Worm (Caenorhabditis elegans) whole organism, L4 larva: ENCODE results near the gene cyk-4.

ENCODE experiments used
- F26F4.8 ChIP-seq: fragments of 200-800 bp; sonication (Bioruptor generic); conservative IDR thresholded peaks from 2 replicates; pipeline ENCODE4 v1.3.6; 2022; ENCODE audit warnings: missing genetic modification characterization, missing compliant biosample characterization
- F44E2.7 ChIP-seq: fragments of 200-800 bp; sonication (Bioruptor generic); IDR thresholded peaks from 2 replicates; pipeline ENCODE4 v2.1.2; 2022; ENCODE audit warnings: missing genetic modification characterization, missing compliant biosample characterization
- T20F7.1 ChIP-seq: fragments of 200-800 bp; sonication (Bioruptor generic); optimal IDR thresholded peaks from 2 replicates; lab custom pipeline; 2018; ENCODE audit warnings: mild to moderate bottlenecking, missing genetic modification characterization, missing compliant biosample characterization
- Y105C5A.15 ChIP-seq: fragments of 200-800 bp; sonication (Bioruptor generic); IDR thresholded peaks from 2 replicates; pipeline ENCODE4 v1.3.6; 2022; ENCODE audit warnings: missing genetic modification characterization, missing compliant biosample characterization
- ZK337.2 ChIP-seq: fragments of 200-800 bp; sonication (Bioruptor generic); IDR thresholded peaks from 2 replicates; pipeline ENCODE4 v1.3.6; 2022; ENCODE audit warnings: missing genetic modification reagents, missing genetic modification characterization, missing compliant biosample characterization
- aly-2 ChIP-seq: sonication (generic microtip); optimal IDR thresholded peaks from 2 replicates; lab custom pipeline; 2018; ENCODE audit warnings: missing biosample characterization, missing genetic modification characterization
- arid-1 ChIP-seq: fragments of 200-800 bp; sonication (Bioruptor generic); conservative IDR thresholded peaks from 2 replicates; pipeline ENCODE4 v1.3.6; 2022; ENCODE audit warnings: missing genetic modification reagents, missing genetic modification characterization, missing compliant biosample characterization
- ceh-20 ChIP-seq: fragments of 200-800 bp; sonication (Bioruptor generic); IDR thresholded peaks from 2 replicates; pipeline ENCODE4 v1.3.6; 2022; ENCODE audit warnings: missing genetic modification reagents, missing genetic modification characterization, missing compliant biosample characterization
- ceh-62 ChIP-seq: sonication (generic microtip); optimal IDR thresholded peaks from 2 replicates; lab custom pipeline; 2017; ENCODE audit warnings: missing biosample characterization, missing genetic modification characterization
- daf-16 ChIP-seq, 3 experiments: sonication (generic microtip); optimal IDR thresholded peaks; 2 replicates each; lab custom pipeline; 2016 to 2017; ENCODE audit warnings: missing genetic modification characterization in 3 of 3, missing genetic modification reagents in 3 of 3, mild to moderate bottlenecking in 2 of 3, missing compliant biosample characterization in 2 of 3, missing biosample characterization in 1 of 3, moderate library complexity in 1 of 3
- dmd-8 ChIP-seq: fragments of 200-800 bp; sonication (Bioruptor generic); IDR thresholded peaks from 2 replicates; pipeline ENCODE4 v1.3.6; 2022; ENCODE audit warnings: missing genetic modification characterization, missing compliant biosample characterization
- dmd-9 ChIP-seq: fragments of 200-800 bp; sonication (Bioruptor generic); IDR thresholded peaks from 2 replicates; pipeline ENCODE4 v1.3.6; 2022; ENCODE audit warnings: missing genetic modification reagents, missing genetic modification characterization, missing compliant biosample characterization
- dpl-1 ChIP-seq: fragments of 150-350 bp; optimal IDR thresholded peaks from 2 replicates; lab custom pipeline; 2014; ENCODE audit warnings: missing biosample characterization, missing genetic modification reagents, missing genetic modification characterization
- duxl-1 ChIP-seq: sonication (generic microtip); optimal IDR thresholded peaks from 2 replicates; lab custom pipeline; 2016; ENCODE audit warnings: mild to moderate bottlenecking, missing genetic modification characterization, moderate library complexity, missing compliant biosample characterization; ENCODE audit not compliant: poor library complexity
- egl-43 ChIP-seq: fragments of 200-800 bp; sonication (Bioruptor generic); IDR thresholded peaks from 2 replicates; pipeline ENCODE4 v1.3.6; 2022; ENCODE audit warnings: missing genetic modification reagents, missing genetic modification characterization, missing compliant biosample characterization
- gei-8 ChIP-seq: fragments of 200-800 bp; sonication (Bioruptor generic); optimal IDR thresholded peaks from 2 replicates; lab custom pipeline; 2018; ENCODE audit warnings: mild to moderate bottlenecking, missing genetic modification characterization, missing compliant biosample characterization
- hif-1 ChIP-seq, 2 experiments: sonication (generic microtip); optimal IDR thresholded peaks; 2 replicates each; lab custom pipeline; 2016 to 2017; ENCODE audit warnings: missing compliant biosample characterization in 2 of 2, missing genetic modification characterization in 2 of 2, missing genetic modification reagents in 2 of 2, missing genotype in 2 of 2, mild to moderate bottlenecking in 1 of 2
- lim-7 ChIP-seq: fragments of 200-800 bp; sonication (Bioruptor generic); IDR thresholded peaks from 2 replicates; pipeline ENCODE4 v1.3.6; 2022; ENCODE audit warnings: missing genetic modification characterization, missing compliant biosample characterization
- lin-13 ChIP-seq: fragments of 150-350 bp; optimal IDR thresholded peaks from 2 replicates; lab custom pipeline; 2014; ENCODE audit warnings: missing biosample characterization, missing genetic modification reagents, missing genetic modification characterization
- lin-15B ChIP-seq: fragments of 150-350 bp; sonication (generic microtip); optimal IDR thresholded peaks from 3 replicates; lab custom pipeline; 2014; ENCODE audit warnings: missing biosample characterization, missing genetic modification characterization
- lin-29 ChIP-seq: fragments of 200-800 bp; sonication (Bioruptor generic); IDR thresholded peaks from 2 replicates; pipeline ENCODE4 v1.3.6; 2022; ENCODE audit warnings: missing genetic modification reagents, missing genetic modification characterization, missing compliant biosample characterization
- mdl-1 ChIP-seq, 2 experiments: fragments of 150-350 bp in 1 of 2; sonication (generic microtip) in 1 of 2; optimal IDR thresholded peaks; 2 replicates each; lab custom pipeline; 2014 to 2017; ENCODE audit warnings: missing biosample characterization in 2 of 2, missing genetic modification characterization in 2 of 2
- mxl-2 ChIP-seq: fragments of 200-800 bp; sonication (Bioruptor generic); conservative IDR thresholded peaks from 2 replicates; pipeline ENCODE4 v1.3.6; 2022; ENCODE audit warnings: missing genetic modification reagents, missing genetic modification characterization, missing compliant biosample characterization
- nhr-10 ChIP-seq: fragments of 150-350 bp; optimal IDR thresholded peaks from 2 replicates; lab custom pipeline; 2014; ENCODE audit warnings: missing biosample characterization, missing genetic modification characterization
- nhr-111 ChIP-seq: fragments of 200-800 bp; sonication (Bioruptor generic); optimal IDR thresholded peaks from 2 replicates; lab custom pipeline; 2018; ENCODE audit warnings: mild to moderate bottlenecking, missing genetic modification characterization, missing compliant biosample characterization
- nhr-237 ChIP-seq: sonication (generic microtip); optimal IDR thresholded peaks from 2 replicates; lab custom pipeline; 2017; ENCODE audit warnings: missing biosample characterization, missing genetic modification characterization
- nhr-25 ChIP-seq: sonication (generic microtip); optimal IDR thresholded peaks from 2 replicates; lab custom pipeline; 2017; ENCODE audit warnings: missing genetic modification characterization, mild to moderate bottlenecking, missing compliant biosample characterization, antibody characterized with exemption, moderate library complexity, borderline replicate concordance; ENCODE audit not compliant: insufficient read depth
- nhr-42 ChIP-seq: fragments of 200-800 bp; sonication (Bioruptor generic); IDR thresholded peaks from 2 replicates; pipeline ENCODE4 v1.3.6; 2022; ENCODE audit warnings: missing genetic modification characterization, missing compliant biosample characterization
- nhr-48 ChIP-seq: sonication (generic microtip); optimal IDR thresholded peaks from 2 replicates; lab custom pipeline; 2016; ENCODE audit warnings: mild to moderate bottlenecking, missing genetic modification characterization, missing compliant biosample characterization
- nhr-6 ChIP-seq: fragments of 150-350 bp; optimal IDR thresholded peaks from 2 replicates; lab custom pipeline; 2014; ENCODE audit warnings: missing biosample characterization, missing genetic modification characterization
- nhr-77 ChIP-seq: fragments of 150-350 bp; optimal IDR thresholded peaks from 2 replicates; lab custom pipeline; 2014; ENCODE audit warnings: missing biosample characterization, missing genetic modification characterization
- php-3 ChIP-seq: fragments of 200-800 bp; sonication (Bioruptor generic); IDR thresholded peaks from 2 replicates; pipeline ENCODE4 v1.3.6; 2022; ENCODE audit warnings: missing genetic modification reagents, missing genetic modification characterization, missing compliant biosample characterization
- sdz-12 ChIP-seq: fragments of 200-800 bp; sonication (Bioruptor generic); optimal IDR thresholded peaks from 2 replicates; lab custom pipeline; 2018; ENCODE audit warnings: mild to moderate bottlenecking, missing genetic modification characterization, missing compliant biosample characterization
- skn-1 ChIP-seq: fragments of 150-350 bp; optimal IDR thresholded peaks from 2 replicates; lab custom pipeline; 2014; ENCODE audit warnings: missing biosample characterization, missing genetic modification characterization
- snpc-4 ChIP-seq: fragments of 150-350 bp; optimal IDR thresholded peaks from 2 replicates; lab custom pipeline; 2014; ENCODE audit warnings: missing biosample characterization, missing genetic modification characterization
- unc-62 ChIP-seq, 3 experiments: fragments of 150-350 bp in 1 of 3; sonication (generic microtip); optimal IDR thresholded peaks in 2 of 3; peaks in 1 of 3; 1 replicate in 1 of 3; 2 replicates in 2 of 3; lab custom pipeline; 2014 to 2017; ENCODE audit warnings: missing biosample characterization in 3 of 3, missing genetic modification characterization in 3 of 3, missing genetic modification reagents in 3 of 3, missing genotype in 1 of 3
- vab-7 ChIP-seq: fragments of 200-800 bp; sonication (Bioruptor generic); IDR thresholded peaks from 2 replicates; pipeline ENCODE4 v1.3.6; 2022; ENCODE audit warnings: missing genetic modification reagents, missing genetic modification characterization, missing compliant biosample characterization
- zag-1 ChIP-seq: fragments of 150-350 bp; optimal IDR thresholded peaks from 2 replicates; lab custom pipeline; 2014; ENCODE audit warnings: missing biosample characterization, missing genetic modification characterization
- zfp-2 ChIP-seq: sonication (generic microtip); optimal IDR thresholded peaks from 2 replicates; lab custom pipeline; 2016; ENCODE audit warnings: mild to moderate bottlenecking, missing genetic modification characterization, missing compliant biosample characterization
- zip-2 ChIP-seq: fragments of 150-350 bp; optimal IDR thresholded peaks from 2 replicates; lab custom pipeline; 2014; ENCODE audit warnings: missing biosample characterization, missing genetic modification characterization
- ztf-7 ChIP-seq: fragments of 150-350 bp; optimal IDR thresholded peaks from 2 replicates; lab custom pipeline; 2014; ENCODE audit warnings: missing biosample characterization, missing genetic modification characterization

The cyk-4 gene

DNA sequence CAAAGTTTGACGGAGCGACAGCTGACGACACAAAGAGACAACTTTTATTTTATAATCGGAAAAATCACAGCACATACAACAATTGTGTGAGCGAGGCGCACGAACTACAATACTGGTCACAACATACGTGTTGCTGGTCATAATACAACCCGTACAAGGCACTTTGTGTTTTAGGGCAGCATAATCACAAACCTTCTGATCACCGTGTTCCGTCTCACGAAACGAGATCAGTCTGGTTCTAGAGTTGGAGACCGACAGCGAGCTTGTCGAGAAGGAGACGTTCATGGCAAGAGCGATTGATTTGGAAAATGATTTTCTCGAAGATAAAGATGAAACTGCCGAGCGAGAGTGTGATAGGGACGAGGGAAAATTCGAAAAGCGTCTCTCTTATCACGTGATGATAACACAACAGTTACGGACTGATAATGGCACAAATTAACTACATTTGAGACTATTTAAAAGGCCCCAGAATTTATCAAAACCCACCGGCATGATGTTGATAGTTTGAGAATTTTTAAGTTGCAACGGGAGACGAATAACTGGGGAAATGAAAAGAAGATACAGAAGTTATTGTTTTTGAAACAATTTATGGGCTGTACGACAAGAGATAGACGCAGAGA lies 4.2 kb downstream of the cyk-4 start (continued):
- TF ChIP-seq nhr-42 (GFP tag; lab: Robert Waterston, UW) (no peak), dmd-8 (no peak), nhr-48 (tag; lab: Kevin White, UChicago) (peak; percentile 31), gei-8 (GFP tag; lab: Kevin White, UChicago) (no peak), zfp-2 (tag; lab: Kevin White, UChicago) (no peak), skn-1 (no peak), T20F7.1 (GFP tag; lab: Kevin White, UChicago) (no peak), ztf-7 (tag; lab: Kevin White, UChicago) (no peak), egl-43 (no peak), dmd-9 (GFP tag; lab: Robert Waterston, UW) (no peak), lin-15B (tag; lab: Kevin White, UChicago) (no peak), arid-1 (GFP tag; lab: Robert Waterston, UW) (no peak), zip-2 (tag; lab: Kevin White, UChicago) (no peak), aly-2 (tag; lab: Kevin White, UChicago) (no peak), nhr-10 (tag; lab: Kevin White, UChicago) (no peak), F26F4.8 (GFP tag; lab: Robert Waterston, UW) (no peak), ZK337.2 (GFP tag; lab: Robert Waterston, UW) (no peak), mxl-2 (GFP tag; lab: Robert Waterston, UW) (no peak), vab-7 (no peak), mdl-1 (tag; optimal IDR thresholded peaks at IDR 0.05; lab: Kevin White, UChicago) (no peak), hif-1 (tag; optimal IDR thresholded peaks at IDR 0.05; lab: Kevin White, UChicago) (no peak), Y105C5A.15 (GFP tag; lab: Robert Waterston, UW) (no peak), snpc-4 (no peak), lin-13 (peak; percentile 47), ceh-20 (GFP tag; lab: Robert Waterston, UW) (no peak), zag-1 (tag; lab: Kevin White, UChicago) (no peak), lim-7 (GFP tag; lab: Robert Waterston, UW) (no peak), nhr-77 (tag; lab: Kevin White, UChicago) (peak; percentile 15), nhr-6 (tag; lab: Kevin White, UChicago) (no peak), php-3 (GFP tag; lab: Robert Waterston, UW) (peak; percentile 65; the same call in 1 of the 2 replicates), nhr-25 (tag; lab: Kevin White, UChicago) (no peak), ceh-62 (tag; lab: Kevin White, UChicago) (no peak), dpl-1 (no peak), duxl-1 (tag; lab: Kevin White, UChicago) (no peak), lin-29 (GFP tag; lab: Robert Waterston, UW) (no peak)

DNA sequence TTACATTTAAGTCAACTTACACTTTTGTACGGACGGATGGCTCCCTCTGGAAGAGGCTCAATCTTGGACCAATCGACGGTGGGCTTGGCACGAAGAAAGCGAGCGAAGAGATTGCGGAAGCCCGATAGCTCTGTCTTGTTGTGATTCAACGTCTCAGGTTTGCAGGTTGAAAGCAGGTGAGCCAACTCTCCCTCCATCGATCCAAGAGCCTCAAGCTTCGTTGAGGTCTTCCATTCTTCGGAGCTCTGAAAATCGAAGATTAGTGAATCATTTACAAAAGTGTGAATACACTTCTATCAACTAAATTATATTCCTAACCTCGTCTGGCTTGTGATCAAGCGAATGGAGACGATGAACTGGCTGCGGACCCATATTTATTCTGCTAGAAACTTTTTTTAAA lies 5.2 kb downstream of the cyk-4 start:
- TF ChIP-seq arid-1 (GFP tag; lab: Robert Waterston, UW): 0 out of 2 replicates have a peak, but pooled peaks have one; percentile 20
- TF ChIP-seq daf-16 (GFP tag; optimal IDR thresholded peaks at IDR 0.05; lab: Kevin White, UChicago): no peak
- TF ChIP-seq daf-16 (tag; optimal IDR thresholded peaks at IDR 0.05; lab: Kevin White, UChicago): peak; percentile 14
- no peak for TF ChIP-seq F44E2.7 (GFP tag; lab: Robert Waterston, UW)
- no peak for TF ChIP-seq nhr-237 (tag; lab: Kevin White, UChicago)
- no peak for TF ChIP-seq dmd-9 (GFP tag; lab: Robert Waterston, UW)
- TF ChIP-seq nhr-111 (GFP tag; lab: Kevin White, UChicago): peak; percentile 30
- peak; percentile 6 for TF ChIP-seq sdz-12 (GFP tag; lab: Kevin White, UChicago)
- TF ChIP-seq unc-62 (GFP tag; optimal IDR thresholded peaks at IDR 0.05 in 1 of 2; lab: Kevin White, UChicago): peak in 1 of 2 experiments; percentile 94
- TF ChIP-seq unc-62 (tag; optimal IDR thresholded peaks at IDR 0.05; lab: Kevin White, UChicago): no peak
